Fruit fly (Drosophila melanogaster) whole organism, embryonic: ENCODE data around the gene rb.

Source experiments
- CG10267 ChIP-seq: fragments of 200-800 bp; sonication (Bioruptor generic); optimal IDR thresholded peaks from 2 replicates; lab custom pipeline; 2018; ENCODE audit warnings: missing biosample characterization, mild to moderate bottlenecking, missing genetic modification characterization, moderate library complexity
- CG11560 ChIP-seq: fragments of 200-800 bp; sonication (Bioruptor generic); IDR thresholded peaks from 3 replicates; pipeline ENCODE4 v1.3.6; 2022; ENCODE audit warnings: missing biosample characterization, missing genetic modification characterization
- CG12071 ChIP-seq: fragments of 200-800 bp; sonication (Bioruptor generic); optimal IDR thresholded peaks from 3 replicates; lab custom pipeline; 2018; ENCODE audit warnings: missing biosample characterization, mild to moderate bottlenecking, missing genetic modification characterization
- CG12299 ChIP-seq: fragments of 200-800 bp; sonication (Bioruptor generic); optimal IDR thresholded peaks from 2 replicates; lab custom pipeline; 2018; ENCODE audit warnings: missing biosample characterization, mild to moderate bottlenecking, missing genetic modification characterization
- CG14710 ChIP-seq: fragments of 200-800 bp; sonication (Bioruptor generic); optimal IDR thresholded peaks from 3 replicates; lab custom pipeline; 2019; ENCODE audit warnings: missing biosample characterization, mild to moderate bottlenecking, missing genetic modification characterization, moderate library complexity
- CG15696 ChIP-seq: fragments of 200-800 bp; sonication (Bioruptor generic); optimal IDR thresholded peaks from 2 replicates; lab custom pipeline; 2019; ENCODE audit warnings: missing biosample characterization, mild to moderate bottlenecking, missing genetic modification characterization, moderate library complexity
- CG16779 ChIP-seq: fragments of 200-800 bp; sonication (Bioruptor generic); IDR thresholded peaks from 2 replicates; pipeline ENCODE4 v1.3.6; 2022; ENCODE audit warnings: missing biosample characterization, missing genetic modification characterization
- CG16813 ChIP-seq: fragments of 200-800 bp; sonication (Bioruptor generic); IDR thresholded peaks from 3 replicates; pipeline ENCODE4 v1.3.6; 2022; ENCODE audit warnings: missing biosample characterization, missing genetic modification characterization; ENCODE audit not compliant: partially characterized antibody
- CG17186 ChIP-seq: fragments of 200-800 bp; sonication (Bioruptor generic); optimal IDR thresholded peaks from 3 replicates; lab custom pipeline; 2017; ENCODE audit warnings: missing biosample characterization, missing genetic modification reagents, missing genetic modification characterization
- CG18262 ChIP-seq: fragments of 200-800 bp; optimal IDR thresholded peaks from 3 replicates; lab custom pipeline; 2019; ENCODE audit warnings: missing biosample characterization, mild to moderate bottlenecking, missing genetic modification characterization, moderate library complexity
- CG32772 ChIP-seq: fragments of 200-800 bp; sonication (Bioruptor generic); IDR thresholded peaks from 2 replicates; pipeline ENCODE4 v1.3.6; 2022; ENCODE audit warnings: missing biosample characterization, missing genetic modification characterization
- CG4360 ChIP-seq: fragments of 200-800 bp; sonication (Bioruptor generic); IDR thresholded peaks from 2 replicates; pipeline ENCODE4 v1.3.6; 2022; ENCODE audit warnings: missing biosample characterization, missing genetic modification characterization
- CG6683 ChIP-seq: fragments of 200-800 bp; sonication (Bioruptor generic); optimal IDR thresholded peaks from 2 replicates; lab custom pipeline; 2017; ENCODE audit warnings: missing biosample characterization, mild to moderate bottlenecking, missing genetic modification characterization, missing genetic modification reagents
- CG7786 ChIP-seq: fragments of 200-800 bp; sonication (Bioruptor generic); optimal IDR thresholded peaks from 2 replicates; lab custom pipeline; 2016; ENCODE audit warnings: missing biosample characterization, missing genetic modification characterization
- CG9727 ChIP-seq: fragments of 200-800 bp; sonication (Bioruptor generic); optimal IDR thresholded peaks from 3 replicates; lab custom pipeline; 2017; ENCODE audit warnings: missing biosample characterization, mild to moderate bottlenecking, missing genetic modification characterization
- CG9932 ChIP-seq: fragments of 200-800 bp; sonication (Bioruptor generic); IDR thresholded peaks from 2 replicates; pipeline ENCODE4 v1.3.6; 2022; ENCODE audit warnings: missing biosample characterization, missing genetic modification characterization
- Camta ChIP-seq: fragments of 200-800 bp; sonication (Bioruptor generic); optimal IDR thresholded peaks from 2 replicates; lab custom pipeline; 2016; ENCODE audit warnings: missing biosample characterization, missing genetic modification characterization
- CrebB ChIP-seq: fragments of 200-800 bp; sonication (Bioruptor generic); optimal IDR thresholded peaks from 3 replicates; lab custom pipeline; 2018; ENCODE audit warnings: missing biosample characterization, mild to moderate bottlenecking, missing genetic modification characterization
- Dek ChIP-seq: fragments of 200-800 bp; sonication (Bioruptor generic); optimal IDR thresholded peaks from 3 replicates; lab custom pipeline; 2019; ENCODE audit warnings: missing biosample characterization, mild to moderate bottlenecking, missing genetic modification characterization, moderate library complexity
- Doc3 ChIP-seq: fragments of 200-800 bp; sonication (Bioruptor generic); IDR thresholded peaks from 3 replicates; pipeline ENCODE4 v1.3.6; 2022; ENCODE audit warnings: missing biosample characterization, missing genetic modification characterization; ENCODE audit not compliant: partially characterized antibody
- Gug ChIP-seq: fragments of 200-800 bp; sonication (Bioruptor generic); IDR thresholded peaks from 4 replicates; pipeline ENCODE4 v1.3.6; 2022; ENCODE audit warnings: missing biosample characterization, missing genetic modification characterization
- HLH3B ChIP-seq: fragments of 200-800 bp; sonication (Bioruptor generic); IDR thresholded peaks from 2 replicates; pipeline ENCODE4 v1.3.6; 2022; ENCODE audit warnings: missing biosample characterization, missing genetic modification characterization
- Hand ChIP-seq: fragments of 200-800 bp; sonication (Bioruptor generic); optimal IDR thresholded peaks from 2 replicates; lab custom pipeline; 2017; ENCODE audit warnings: mild to moderate bottlenecking, missing biosample characterization, missing genetic modification reagents, missing genetic modification characterization
- Hsf ChIP-seq: fragments of 200-800 bp; sonication (Bioruptor generic); optimal IDR thresholded peaks from 3 replicates; lab custom pipeline; 2016; ENCODE audit warnings: missing biosample characterization, missing genetic modification characterization
- Nf-YC ChIP-seq: fragments of 200-800 bp; optimal IDR thresholded peaks from 3 replicates; lab custom pipeline; 2019; ENCODE audit warnings: missing biosample characterization, mild to moderate bottlenecking, missing genetic modification characterization, moderate library complexity
- Sry-β ChIP-seq: fragments of 200-800 bp; sonication (Bioruptor generic); optimal IDR thresholded peaks from 2 replicates; lab custom pipeline; 2018; ENCODE audit warnings: missing biosample characterization, mild to moderate bottlenecking, missing genetic modification characterization, moderate library complexity
- Trl ChIP-seq, 3 experiments: fragments of >200 bp in 2 of 3; fragments of 200-800 bp in 1 of 3; sonication (Bioruptor generic) in 1 of 3; optimal IDR thresholded peaks; 2 replicates in 1 of 3; 3 replicates in 2 of 3; lab custom pipeline; 2016 to 2017; ENCODE audit warnings: missing biosample characterization in 1 of 3, missing genetic modification characterization in 1 of 3
- Usf ChIP-seq: fragments of 200-800 bp; sonication (Bioruptor generic); optimal IDR thresholded peaks from 2 replicates; lab custom pipeline; 2017; ENCODE audit warnings: missing genotype, missing biosample characterization, missing genetic modification characterization
- ab ChIP-seq: fragments of 200-800 bp; sonication (Bioruptor generic); optimal IDR thresholded peaks from 2 replicates; lab custom pipeline; 2016; ENCODE audit warnings: missing biosample characterization, missing genetic modification characterization
- cad ChIP-seq: fragments of >200 bp; optimal IDR thresholded peaks from 2 replicates; lab custom pipeline; 2017; ENCODE audit warnings: missing biosample characterization, missing genetic modification characterization
- cas ChIP-seq: fragments of 200-800 bp; sonication (Bioruptor generic); IDR thresholded peaks from 2 replicates; pipeline ENCODE4 v1.3.6; 2022; ENCODE audit warnings: missing biosample characterization, missing genetic modification characterization
- cato ChIP-seq: fragments of 200-800 bp; sonication (Bioruptor generic); optimal IDR thresholded peaks from 2 replicates; lab custom pipeline; 2016; ENCODE audit warnings: missing biosample characterization, missing genetic modification characterization, borderline replicate concordance
- chif ChIP-seq, 2 experiments: fragments of 200-800 bp; sonication (Bioruptor generic); optimal IDR thresholded peaks; 3 replicates each; lab custom pipeline; 2016; ENCODE audit warnings: missing biosample characterization in 2 of 2, missing genetic modification characterization in 2 of 2
- da ChIP-seq: fragments of 200-800 bp; sonication (Bioruptor generic); optimal IDR thresholded peaks from 2 replicates; lab custom pipeline; 2016; ENCODE audit warnings: missing biosample characterization, missing genetic modification characterization
- emc ChIP-seq: fragments of 200-800 bp; sonication (Bioruptor generic); optimal IDR thresholded peaks from 2 replicates; lab custom pipeline; 2016; ENCODE audit warnings: missing biosample characterization, missing genetic modification characterization
- ems ChIP-seq: fragments of 200-800 bp; sonication (Bioruptor generic); optimal IDR thresholded peaks from 3 replicates; lab custom pipeline; 2016; ENCODE audit warnings: missing biosample characterization, missing genetic modification characterization
- gem ChIP-seq: fragments of 200-800 bp; sonication (Bioruptor generic); optimal IDR thresholded peaks from 2 replicates; lab custom pipeline; 2019; ENCODE audit warnings: missing biosample characterization, mild to moderate bottlenecking, missing genetic modification characterization, moderate library complexity
- gfzf ChIP-seq: fragments of 200-800 bp; sonication (Bioruptor generic); optimal IDR thresholded peaks from 2 replicates; lab custom pipeline; 2016; ENCODE audit warnings: missing biosample characterization, mild to moderate bottlenecking, missing genetic modification characterization, moderate library complexity
- grn ChIP-seq: fragments of 200-800 bp; sonication (Bioruptor generic); optimal IDR thresholded peaks from 3 replicates; lab custom pipeline; 2017; ENCODE audit warnings: missing biosample characterization, missing genetic modification characterization
- hb ChIP-seq: fragments of 200-800 bp; sonication (Bioruptor generic); IDR thresholded peaks from 3 replicates; pipeline ENCODE4 v1.3.6; 2022; ENCODE audit warnings: missing biosample characterization, missing genetic modification characterization; ENCODE audit not compliant: partially characterized antibody
- kay ChIP-seq: fragments of 200-800 bp; sonication (Bioruptor generic); optimal IDR thresholded peaks from 2 replicates; lab custom pipeline; 2016; ENCODE audit warnings: missing biosample characterization, missing genetic modification characterization
- lola ChIP-seq, 3 experiments: fragments of >200 bp in 2 of 3; fragments of 200-800 bp in 1 of 3; sonication (Bioruptor generic) in 1 of 3; optimal IDR thresholded peaks; 2 replicates each; lab custom pipeline; 2017 to 2019; ENCODE audit warnings: missing biosample characterization in 3 of 3, missing genetic modification characterization in 3 of 3, mild to moderate bottlenecking in 1 of 3, moderate library complexity in 1 of 3
- nom ChIP-seq: fragments of 200-800 bp; sonication (Bioruptor generic); optimal IDR thresholded peaks from 2 replicates; lab custom pipeline; 2017; ENCODE audit warnings: missing biosample characterization, missing genetic modification characterization, mild to moderate bottlenecking, moderate library complexity, missing genetic modification reagents
- oc ChIP-seq: fragments of 200-800 bp; sonication (Bioruptor generic); optimal IDR thresholded peaks from 2 replicates; lab custom pipeline; 2018; ENCODE audit warnings: missing biosample characterization, mild to moderate bottlenecking, missing genetic modification characterization, moderate library complexity
- peb ChIP-seq: fragments of 200-800 bp; sonication (Bioruptor generic); IDR thresholded peaks from 2 replicates; pipeline ENCODE4 v1.3.6; 2022; ENCODE audit warnings: missing biosample characterization, missing genetic modification characterization
- pnt ChIP-seq: fragments of 200-800 bp; sonication (Bioruptor generic); optimal IDR thresholded peaks from 3 replicates; lab custom pipeline; 2016; ENCODE audit warnings: missing biosample characterization, missing genetic modification characterization
- run ChIP-seq: fragments of 200-800 bp; sonication (Bioruptor generic); optimal IDR thresholded peaks from 3 replicates; lab custom pipeline; 2018; ENCODE audit warnings: missing biosample characterization, mild to moderate bottlenecking, missing genetic modification characterization
- salm ChIP-seq: fragments of 200-800 bp; sonication (Bioruptor generic); optimal IDR thresholded peaks from 2 replicates; lab custom pipeline; 2018; ENCODE audit warnings: missing biosample characterization, mild to moderate bottlenecking, missing genetic modification characterization
- seq ChIP-seq: fragments of 200-800 bp; sonication (Bioruptor generic); IDR thresholded peaks from 2 replicates; pipeline ENCODE4 v1.3.6; 2022; ENCODE audit warnings: missing biosample characterization, missing genetic modification characterization
- sqz ChIP-seq: fragments of 200-800 bp; sonication (Bioruptor generic); optimal IDR thresholded peaks from 3 replicates; lab custom pipeline; 2018; ENCODE audit warnings: missing biosample characterization, mild to moderate bottlenecking, missing genetic modification characterization
- zf30C ChIP-seq: fragments of 200-800 bp; sonication (Bioruptor generic); optimal IDR thresholded peaks from 3 replicates; lab custom pipeline; 2018; ENCODE audit warnings: missing biosample characterization, mild to moderate bottlenecking, missing genetic modification characterization

The rb gene

dm6 chrX:4564962-4565361, 24.5 kb upstream of the rb start (continued):
- TF ChIP-seq HLH3B (no peak), chif (GFP tag; optimal IDR thresholded peaks at IDR 0.05; lab: Kevin White, UChicago) (peak in 1 of 2 experiments; percentile 10), ems (GFP tag; lab: Kevin White, UChicago) (no peak), peb (GFP tag; lab: Robert Waterston, UW) (no peak), Gug (no peak), Trl (optimal IDR thresholded peaks at IDR 0.05; lab: Kevin White, UChicago) (no peak), Trl (GFP tag; optimal IDR thresholded peaks at IDR 0.05; lab: Kevin White, UChicago) (no peak), CG18262 (tag; lab: Kevin White, UChicago) (peak; percentile 33), Nf-YC (tag; lab: Kevin White, UChicago) (no peak), salm (tag; lab: Kevin White, UChicago) (no peak), CrebB (tag; lab: Kevin White, UChicago) (no peak), oc (tag; lab: Kevin White, UChicago) (no peak), ab (GFP tag; lab: Kevin White, UChicago) (no peak), CG11560 (no peak), Sry-β (GFP tag; lab: Kevin White, UChicago) (no peak), Doc3 (GFP tag; lab: Robert Waterston, UW) (no peak), CG9932 (no peak), Hand (GFP tag; lab: Kevin White, UChicago) (no peak), run (tag; lab: Kevin White, UChicago) (no peak), CG9727 (peak; percentile 49), Camta (GFP tag; lab: Kevin White, UChicago) (no peak), gem (tag; lab: Kevin White, UChicago) (peak; percentile 26), da (no peak), gfzf (GFP tag; lab: Kevin White, UChicago) (no peak), CG7786 (GFP tag; lab: Kevin White, UChicago) (no peak), pnt (GFP tag; lab: Kevin White, UChicago) (no peak), Dek (tag; lab: Kevin White, UChicago) (no peak), seq (no peak), CG12071 (no peak), Usf (GFP tag; lab: Kevin White, UChicago) (no peak), lola (GFP tag; optimal IDR thresholded peaks at IDR 0.05; lab: Kevin White, UChicago) (peak in 1 of 3 experiments; percentile 33), zf30C (GFP tag; lab: Kevin White, UChicago) (peak; percentile 40), cato (GFP tag; lab: Kevin White, UChicago) (no peak), CG16779 (GFP tag; lab: Robert Waterston, UW) (no peak), hb (GFP tag; lab: Robert Waterston, UW) (no peak), CG10267 (peak; percentile 1), CG16813 (GFP tag; lab: Robert Waterston, UW) (no peak), CG15696 (tag; lab: Kevin White, UChicago) (peak; percentile 38)

dm6 chrX:4563980-4564379, 23.6 kb upstream of the rb start:
- TF ChIP-seq emc (GFP tag; lab: Kevin White, UChicago) (no peak), CG12299 (tag; lab: Kevin White, UChicago) (no peak), sqz (GFP tag; lab: Kevin White, UChicago) (peak; percentile 60), CG32772 (GFP tag; lab: Robert Waterston, UW) (peak; percentile 57; the same call in 1 of the 2 replicates), Hsf (GFP tag; lab: Kevin White, UChicago) (no peak), kay (no peak), CG17186 (no peak), cad (GFP tag; lab: Kevin White, UChicago) (no peak), CG6683 (GFP tag; lab: Kevin White, UChicago) (no peak), cas (GFP tag; lab: Robert Waterston, UW) (no peak), CG14710 (tag; lab: Kevin White, UChicago) (no peak), CG4360 (GFP tag; lab: Robert Waterston, UW) (no peak), nom (GFP tag; lab: Kevin White, UChicago) (peak; percentile 52), grn (GFP tag; lab: Kevin White, UChicago) (peak; percentile 44)
- TF ChIP-seq, all 482 proteins: peak for 4
